Worm (Caenorhabditis elegans) whole organism, L3 larva: ENCODE data around the gene ZK380.2.

Experiments
- ZK546.5 ChIP-seq: sonication (generic microtip); optimal IDR thresholded peaks from 2 replicates; lab custom pipeline; 2017; ENCODE audit warnings: missing biosample characterization, missing genetic modification characterization
- lin-39 ChIP-seq: fragments of 150-350 bp; optimal IDR thresholded peaks from 2 replicates; lab custom pipeline; 2018; ENCODE audit warnings: missing biosample characterization, missing genetic modification reagents, missing genetic modification characterization
- tbx-2 ChIP-seq: sonication (generic microtip); optimal IDR thresholded peaks from 2 replicates; lab custom pipeline; 2016; ENCODE audit warnings: mild to moderate bottlenecking, missing genetic modification characterization, missing compliant biosample characterization
- zag-1 ChIP-seq: fragments of 150-350 bp; optimal IDR thresholded peaks from 2 replicates; lab custom pipeline; 2014; ENCODE audit warnings: missing biosample characterization, missing genetic modification characterization
- ztf-4 ChIP-seq: fragments of 150-350 bp; optimal IDR thresholded peaks from 2 replicates; lab custom pipeline; 2014; ENCODE audit warnings: missing biosample characterization, missing genetic modification characterization

ce11 chrX:1589114-1589902 lies 42.0 kb upstream of the ZK380.2 start:
- no peak for TF ChIP-seq tbx-2 (tag; lab: Kevin White, UChicago)
- no peak for TF ChIP-seq lin-39 (tag; lab: Kevin White, UChicago)
- no peak for TF ChIP-seq ZK546.5
- no peak for TF ChIP-seq ztf-4 (tag; lab: Kevin White, UChicago)
- no peak for TF ChIP-seq zag-1 (tag; lab: Kevin White, UChicago)
